Fruit fly (Drosophila melanogaster) whole organism, wandering third instar larva: ENCODE measurements around the gene RpS17.

Source experiments
- Abd-B ChIP-seq: fragments of >200 bp; optimal IDR thresholded peaks from 2 replicates; lab custom pipeline; 2017; ENCODE audit warnings: missing biosample characterization, missing genetic modification characterization
- CG32264 ChIP-seq: fragments of 200-800 bp; sonication (Bioruptor generic); optimal IDR thresholded peaks from 2 replicates; lab custom pipeline; 2016; ENCODE audit warnings: missing biosample characterization, missing genetic modification characterization
- CG9705 ChIP-seq: fragments of 200-800 bp; sonication (Bioruptor generic); optimal IDR thresholded peaks from 2 replicates; lab custom pipeline; 2018; ENCODE audit warnings: missing biosample characterization, mild to moderate bottlenecking, missing genetic modification characterization
- CrebA ChIP-seq: fragments of 200-800 bp; sonication (Bioruptor generic); optimal IDR thresholded peaks from 2 replicates; lab custom pipeline; 2016; ENCODE audit warnings: missing biosample characterization, mild to moderate bottlenecking, missing genetic modification characterization, borderline replicate concordance
- Dfd ChIP-seq: fragments of >200 bp; optimal IDR thresholded peaks from 2 replicates; lab custom pipeline; 2017; ENCODE audit warnings: missing biosample characterization, missing genetic modification characterization
- Dif ChIP-seq: fragments of 200-275, 200-300 bp; sonication (Bioruptor generic); optimal IDR thresholded peaks from 2 replicates; lab custom pipeline; 2018; ENCODE audit warnings: missing biosample characterization, missing genetic modification characterization; ENCODE audit not compliant: partially characterized antibody
- GATAd ChIP-seq: sonication (Bioruptor generic); optimal IDR thresholded peaks from 2 replicates; lab custom pipeline; 2016; ENCODE audit warnings: missing biosample characterization, missing genetic modification characterization
- HLH106 ChIP-seq: fragments of 200-800 bp; optimal IDR thresholded peaks from 3 replicates; lab custom pipeline; 2019; ENCODE audit warnings: missing biosample characterization, mild to moderate bottlenecking, missing genetic modification characterization, moderate library complexity
- Hnf4 ChIP-seq: fragments of 200-800 bp; sonication (Bioruptor generic); optimal IDR thresholded peaks from 2 replicates; lab custom pipeline; 2016; ENCODE audit warnings: missing biosample characterization, mild to moderate bottlenecking, missing genetic modification characterization
- Hr78 ChIP-seq: fragments of >200 bp; optimal IDR thresholded peaks from 2 replicates; lab custom pipeline; 2017; ENCODE audit warnings: missing biosample characterization, missing genetic modification characterization
- Hr83 ChIP-seq: fragments of 200-300 bp; sonication (Bioruptor generic); optimal IDR thresholded peaks from 2 replicates; lab custom pipeline; 2016; ENCODE audit warnings: missing biosample characterization, mild to moderate bottlenecking, missing genetic modification characterization, moderate library complexity; ENCODE audit not compliant: poor library complexity, severe bottlenecking
- Jra ChIP-seq: sonication (Bioruptor generic); optimal IDR thresholded peaks from 2 replicates; lab custom pipeline; 2016; ENCODE audit warnings: missing biosample characterization, missing genetic modification characterization
- Mio ChIP-seq: sonication (Bioruptor generic); optimal IDR thresholded peaks from 2 replicates; lab custom pipeline; 2016; ENCODE audit warnings: missing biosample characterization, missing genetic modification characterization
- Myc ChIP-seq: fragments of >200 bp; optimal IDR thresholded peaks from 2 replicates; lab custom pipeline; 2017
- N ChIP-seq: fragments of >200 bp; optimal IDR thresholded peaks from 2 replicates; lab custom pipeline; 2018; ENCODE audit warnings: missing biosample characterization, missing external identifiers, missing genetic modification characterization
- OdsH ChIP-seq: fragments of 200-800 bp; sonication (Bioruptor generic); optimal IDR thresholded peaks from 2 replicates; lab custom pipeline; 2016; ENCODE audit warnings: missing biosample characterization, mild to moderate bottlenecking, missing genetic modification characterization
- Rel ChIP-seq, 2 experiments: fragments of 200-800 bp; sonication (Bioruptor generic) in 1 of 2; optimal IDR thresholded peaks; 2 replicates in 1 of 2; 3 replicates in 1 of 2; lab custom pipeline; 2016 to 2019; ENCODE audit warnings: mild to moderate bottlenecking in 2 of 2, missing biosample characterization in 2 of 2, missing genetic modification characterization in 2 of 2, moderate library complexity in 1 of 2
- Sp1 ChIP-seq: fragments of 200-800 bp; sonication (Bioruptor generic); optimal IDR thresholded peaks from 3 replicates; lab custom pipeline; 2019; ENCODE audit warnings: missing biosample characterization, mild to moderate bottlenecking, missing genetic modification characterization, moderate library complexity
- Vsx2 ChIP-seq: fragments of 200-300, 225-300 bp; sonication (Bioruptor generic); optimal IDR thresholded peaks from 2 replicates; lab custom pipeline; 2018; ENCODE audit warnings: missing biosample characterization, missing genetic modification characterization; ENCODE audit not compliant: partially characterized antibody
- br ChIP-seq: fragments of 200-800 bp; sonication (Bioruptor generic); optimal IDR thresholded peaks from 2 replicates; lab custom pipeline; 2016; ENCODE audit warnings: missing biosample characterization, missing genetic modification characterization
- brk ChIP-seq: fragments of 200-800 bp; sonication (Bioruptor generic); optimal IDR thresholded peaks from 2 replicates; lab custom pipeline; 2016; ENCODE audit warnings: missing biosample characterization, mild to moderate bottlenecking, missing genetic modification characterization
- dl ChIP-seq, 2 experiments: fragments of 175-275, 200-275 bp in 1 of 2; fragments of 200-275 bp in 1 of 2; sonication (Bioruptor generic); optimal IDR thresholded peaks; lab custom pipeline; 2018; ENCODE audit warnings: mild to moderate bottlenecking in 2 of 2, missing biosample characterization in 2 of 2, missing genetic modification characterization in 2 of 2, moderate library complexity in 2 of 2; ENCODE audit not compliant: partially characterized antibody in 2 of 2, insufficient read depth in 1 of 2
- dmrt93B ChIP-seq: fragments of 200-800 bp; sonication (Bioruptor generic); optimal IDR thresholded peaks from 2 replicates; lab custom pipeline; 2018; ENCODE audit warnings: missing biosample characterization, mild to moderate bottlenecking, missing genetic modification characterization
- dsf ChIP-seq: sonication (Bioruptor generic); optimal IDR thresholded peaks from 2 replicates; lab custom pipeline; 2016; ENCODE audit warnings: missing biosample characterization, missing genetic modification characterization, borderline replicate concordance
- ey ChIP-seq: fragments of 200-800 bp; sonication (Bioruptor generic); optimal IDR thresholded peaks from 2 replicates; lab custom pipeline; 2016; ENCODE audit warnings: missing biosample characterization, missing genetic modification characterization
- foxo ChIP-seq, 2 experiments: fragments of 200-800 bp; sonication (Bioruptor generic); optimal IDR thresholded peaks; 2 replicates in 1 of 2; 3 replicates in 1 of 2; lab custom pipeline; 2016 to 2017; ENCODE audit warnings: missing biosample characterization in 2 of 2, missing genetic modification characterization in 2 of 2
- fru ChIP-seq: fragments of 200-800 bp; sonication (Bioruptor generic); optimal IDR thresholded peaks from 3 replicates; lab custom pipeline; 2016; ENCODE audit warnings: missing biosample characterization, mild to moderate bottlenecking, missing genetic modification characterization
- h ChIP-seq: fragments of 200-800 bp; sonication (Bioruptor generic); optimal IDR thresholded peaks from 3 replicates; lab custom pipeline; 2016; ENCODE audit warnings: missing biosample characterization, mild to moderate bottlenecking, missing genetic modification characterization
- jim ChIP-seq: fragments of 175-275, 200-325 bp; sonication (Bioruptor generic); optimal IDR thresholded peaks from 2 replicates; lab custom pipeline; 2016; ENCODE audit warnings: missing biosample characterization, mild to moderate bottlenecking, missing genetic modification characterization
- lola ChIP-seq: fragments of >200 bp; optimal IDR thresholded peaks from 2 replicates; lab custom pipeline; 2017; ENCODE audit warnings: missing biosample characterization, missing genetic modification characterization
- pan ChIP-seq: fragments of >200 bp; optimal IDR thresholded peaks from 2 replicates; lab custom pipeline; 2017
- psq ChIP-seq: fragments of 200-800 bp; sonication (Bioruptor generic); optimal IDR thresholded peaks from 3 replicates; lab custom pipeline; 2017; ENCODE audit warnings: missing biosample characterization, mild to moderate bottlenecking, missing genetic modification characterization, moderate library complexity
- rgr ChIP-seq: fragments of 200-800 bp; sonication (Bioruptor generic); optimal IDR thresholded peaks from 3 replicates; lab custom pipeline; 2016; ENCODE audit warnings: missing biosample characterization, mild to moderate bottlenecking, missing genetic modification characterization
- sage ChIP-seq: fragments of 200-800 bp; sonication (Bioruptor generic); optimal IDR thresholded peaks from 2 replicates; lab custom pipeline; 2016; ENCODE audit warnings: missing biosample characterization, mild to moderate bottlenecking, missing genetic modification characterization
- sv ChIP-seq: fragments of 200-800 bp; sonication (Bioruptor generic); optimal IDR thresholded peaks from 3 replicates; lab custom pipeline; 2016; ENCODE audit warnings: missing biosample characterization, missing genetic modification characterization
- tai ChIP-seq: sonication (Bioruptor generic); optimal IDR thresholded peaks from 2 replicates; lab custom pipeline; 2016; ENCODE audit warnings: missing biosample characterization, missing genetic modification characterization
- usp ChIP-seq: fragments of >200 bp; optimal IDR thresholded peaks from 2 replicates; lab custom pipeline; 2017; ENCODE audit warnings: missing biosample characterization, missing genetic modification characterization
- woc ChIP-seq: sonication (Bioruptor generic); optimal IDR thresholded peaks from 2 replicates; lab custom pipeline; 2016; ENCODE audit warnings: missing biosample characterization, mild to moderate bottlenecking, missing genetic modification characterization

The RpS17 gene

dm6 chr3L:9457619-9458092 lies 28.0 kb upstream of the RpS17 start, which contains the start of gene CG3437:
TSS of gene CG3437 (minus strand) at chr3L:9457669.
- TF ChIP-seq Vsx2 (GFP tag; lab: Kevin White, UChicago), result no peak
- TF ChIP-seq N (GFP tag; lab: Kevin White, UChicago), result no peak
- no peak for TF ChIP-seq Abd-B (GFP tag; lab: Kevin White, UChicago)
- TF ChIP-seq rgr, result peak; percentile 100
- peak; percentile 98 for TF ChIP-seq sv
- TF ChIP-seq GATAd, result peak; percentile 98
- peak; percentile 99 for TF ChIP-seq Hnf4
- TF ChIP-seq h (GFP tag; lab: Kevin White, UChicago), result peak; percentile 99
- peak; percentile 99 for TF ChIP-seq HLH106 (tag; lab: Kevin White, UChicago)
- TF ChIP-seq dl (GFP tag; optimal IDR thresholded peaks at IDR 0.05; lab: Kevin White, UChicago; ENCODE audit: insufficient read depth in 1 of 2, partially characterized antibody in 2 of 2), result no peak
- peak; percentile 99 for TF ChIP-seq fru
- TF ChIP-seq CrebA, result no peak
- TF ChIP-seq foxo (GFP tag; optimal IDR thresholded peaks at IDR 0.05; lab: Kevin White, UChicago), result peak; percentile 99 to 100
- TF ChIP-seq Myc (lab: Kevin White, UChicago), result no peak
- peak; percentile 92 for TF ChIP-seq Dfd (GFP tag; lab: Kevin White, UChicago)
- TF ChIP-seq CG32264, result peak; percentile 99
- no peak for TF ChIP-seq Hr78 (GFP tag; lab: Kevin White, UChicago)
- peak; percentile 95 for TF ChIP-seq Rel (GFP tag; optimal IDR thresholded peaks at IDR 0.05; lab: Kevin White, UChicago)
- peak; percentile 89 for TF ChIP-seq Rel (tag; optimal IDR thresholded peaks at IDR 0.05; lab: Kevin White, UChicago)
- TF ChIP-seq br (GFP tag; lab: Kevin White, UChicago), result peak; percentile 99
- peak; percentile 99 for TF ChIP-seq woc (GFP tag; lab: Kevin White, UChicago)
- TF ChIP-seq Dif (GFP tag; lab: Kevin White, UChicago), result no peak
- peak; percentile 99 for TF ChIP-seq Hr83
- TF ChIP-seq OdsH (GFP tag; lab: Kevin White, UChicago), result peak; percentile 99
- TF ChIP-seq CG9705, result peak; percentile 99
- peak; percentile 97 for TF ChIP-seq Mio (GFP tag; lab: Kevin White, UChicago)
- no peak for TF ChIP-seq lola (GFP tag; lab: Kevin White, UChicago)
- TF ChIP-seq psq (GFP tag; lab: Kevin White, UChicago), result peak; percentile 97
- TF ChIP-seq ey (GFP tag; lab: Kevin White, UChicago), result peak; percentile 99
- peak; percentile 100 for TF ChIP-seq Sp1 (GFP tag; lab: Kevin White, UChicago)
- TF ChIP-seq usp, result no peak
- TF ChIP-seq pan (lab: Kevin White, UChicago), result no peak
- TF ChIP-seq jim, result peak; percentile 91
- peak; percentile 96 for TF ChIP-seq dsf
- TF ChIP-seq Jra (GFP tag; lab: Kevin White, UChicago), result peak; percentile 98
- peak; percentile 99 for TF ChIP-seq dmrt93B (GFP tag; lab: Kevin White, UChicago)
- peak; percentile 98 for TF ChIP-seq brk (GFP tag; lab: Kevin White, UChicago)
- no peak for TF ChIP-seq tai (GFP tag; lab: Kevin White, UChicago)
- TF ChIP-seq sage (GFP tag; lab: Kevin White, UChicago), result peak; percentile 98

dm6 chr3L:9456389-9456788 lies 26.8 kb upstream of the RpS17 start:
- TF ChIP-seq Mio (GFP tag; lab: Kevin White, UChicago), result no peak
- no peak for TF ChIP-seq Sp1 (GFP tag; lab: Kevin White, UChicago)
- no peak for TF ChIP-seq h (GFP tag; lab: Kevin White, UChicago)
- TF ChIP-seq Hr83, result no peak
- no peak for TF ChIP-seq Dfd (GFP tag; lab: Kevin White, UChicago)
- no peak for TF ChIP-seq OdsH (GFP tag; lab: Kevin White, UChicago)
- TF ChIP-seq fru, result no peak
- no peak for TF ChIP-seq CrebA
- TF ChIP-seq, all 38 proteins: peak for 0
